Worm (Caenorhabditis elegans): ENCODE measurements around the gene C34F6.5.
A peak's percentile ranks its signal among the peaks of the same experiment; 100 is the strongest.

DNA sequence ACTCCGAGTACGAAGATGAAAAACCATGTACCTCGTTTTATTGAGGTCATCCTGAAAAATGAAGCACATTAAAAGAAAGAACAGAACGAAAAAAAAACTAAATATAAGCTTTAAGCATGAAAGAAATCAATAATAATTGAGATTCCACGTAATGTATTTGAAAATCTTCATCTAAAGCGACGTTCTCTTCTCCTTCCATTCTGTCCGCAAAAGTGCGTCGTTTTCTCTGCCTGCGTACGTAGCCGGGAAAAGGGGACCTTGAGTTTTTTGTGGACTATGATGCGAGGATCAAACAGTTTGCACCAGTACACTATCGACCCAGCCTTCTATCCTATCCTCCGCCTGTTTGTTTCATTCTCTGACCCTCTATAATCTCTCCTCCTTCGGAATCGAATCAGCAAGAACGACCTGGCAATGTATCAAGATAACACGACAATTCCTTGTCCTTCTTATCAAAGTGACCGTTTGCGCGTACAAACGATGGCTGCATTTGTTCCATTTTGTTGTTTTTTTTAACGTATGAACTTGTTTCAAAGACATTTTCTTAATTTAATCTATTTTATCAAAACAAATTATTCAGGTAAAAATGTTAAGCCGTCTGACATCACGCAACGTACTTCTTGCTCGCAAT is 6.8 kb upstream of the C34F6.5 start, which contains the start of the genes C34F6.7 and idh-2:
- TF ChIP-seq lin-13 (GFP tag; optimal IDR thresholded peaks at IDR 0.05) = no peak
- TF ChIP-seq ztf-1 (GFP tag; conservative IDR thresholded peaks at IDR 0.05) = no peak
- no peak for TF ChIP-seq elt-1 (tag; optimal IDR thresholded peaks at IDR 0.05)
- peak in 1 of 2 experiments; percentile 48 for TF ChIP-seq lsy-2 (tag; optimal IDR thresholded peaks at IDR 0.05)
- TF ChIP-seq lin-11 (tag; optimal IDR thresholded peaks at IDR 0.05) = no peak
- no peak for TF ChIP-seq lin-39 (tag; optimal IDR thresholded peaks at IDR 0.05)
- no peak for TF ChIP-seq unc-62 (GFP tag; optimal IDR thresholded peaks at IDR 0.05)
- TF ChIP-seq unc-55 (GFP tag; optimal IDR thresholded peaks at IDR 0.05) = peak; percentile 50
- TF ChIP-seq blmp-1 (tag; optimal IDR thresholded peaks at IDR 0.05; ENCODE audit: insufficient read depth) = no peak
- no peak for TF ChIP-seq nhr-11 (tag; optimal IDR thresholded peaks at IDR 0.05)
- no peak for TF ChIP-seq ceh-16 (tag; optimal IDR thresholded peaks at IDR 0.05)
- no peak for TF ChIP-seq nhr-12 (tag; optimal IDR thresholded peaks at IDR 0.05)
